Fruit fly (Drosophila melanogaster) whole organism, embryonic: ENCODE results near the gene CG31827.

Experiments
- Antp ChIP-seq: fragments of 200-800 bp; sonication (Bioruptor generic); optimal IDR thresholded peaks from 3 replicates; lab custom pipeline; 2016; ENCODE audit warnings: missing biosample characterization, missing genetic modification characterization
- Bgb ChIP-seq: fragments of 200-800 bp; sonication (Bioruptor generic); IDR thresholded peaks from 2 replicates; pipeline ENCODE4 v1.3.6; 2022; ENCODE audit warnings: missing biosample characterization, missing genetic modification characterization; ENCODE audit not compliant: partially characterized antibody
- CG10366 ChIP-seq: fragments of 200-800 bp; sonication (Bioruptor generic); IDR thresholded peaks from 2 replicates; pipeline ENCODE4 v1.3.6; 2022; ENCODE audit warnings: missing biosample characterization, missing genetic modification characterization
- CG12219 ChIP-seq: fragments of 200-800 bp; sonication (Bioruptor generic); optimal IDR thresholded peaks from 3 replicates; lab custom pipeline; 2018; ENCODE audit warnings: missing biosample characterization, mild to moderate bottlenecking, missing genetic modification characterization
- CG13624 ChIP-seq: fragments of 200-800 bp; sonication (Bioruptor generic); optimal IDR thresholded peaks from 2 replicates; lab custom pipeline; 2016; ENCODE audit warnings: missing biosample characterization, missing genetic modification characterization
- CG14050 ChIP-seq: fragments of 200-800 bp; sonication (Bioruptor generic); IDR thresholded peaks from 3 replicates; pipeline ENCODE4 v1.3.6; 2022; ENCODE audit warnings: missing biosample characterization, missing genetic modification characterization
- CG15601 ChIP-seq: fragments of 200-800 bp; sonication (Bioruptor generic); optimal IDR thresholded peaks from 3 replicates; lab custom pipeline; 2019; ENCODE audit warnings: missing biosample characterization, mild to moderate bottlenecking, missing genetic modification characterization, moderate library complexity
- CG17328 ChIP-seq: fragments of 200-800 bp; sonication (Bioruptor generic); IDR thresholded peaks from 2 replicates; pipeline ENCODE4 v1.3.6; 2022; ENCODE audit warnings: missing biosample characterization, missing genetic modification characterization
- CG18619 ChIP-seq: fragments of 200-800 bp; sonication (Bioruptor generic); optimal IDR thresholded peaks from 3 replicates; lab custom pipeline; 2017; ENCODE audit warnings: missing biosample characterization, mild to moderate bottlenecking, missing genetic modification characterization
- CG2116 ChIP-seq: fragments of 200-800 bp; sonication (Bioruptor generic); optimal IDR thresholded peaks from 3 replicates; lab custom pipeline; 2018; ENCODE audit warnings: missing biosample characterization, mild to moderate bottlenecking, missing genetic modification characterization
- CG2199 ChIP-seq: fragments of 200-800 bp; sonication (Bioruptor generic); IDR thresholded peaks from 3 replicates; pipeline ENCODE4 v1.3.6; 2022; ENCODE audit warnings: missing biosample characterization, missing genetic modification characterization
- CG2678 ChIP-seq: fragments of 200-800 bp; sonication (Bioruptor generic); optimal IDR thresholded peaks from 3 replicates; lab custom pipeline; 2019; ENCODE audit warnings: missing biosample characterization, mild to moderate bottlenecking, missing genetic modification characterization, moderate library complexity
- CG2889 ChIP-seq: fragments of 200-800 bp; sonication (Bioruptor generic); IDR thresholded peaks from 3 replicates; pipeline ENCODE4 v1.3.6; 2022; ENCODE audit warnings: missing biosample characterization, missing genetic modification characterization
- CG30020 ChIP-seq: fragments of 200-800 bp; optimal IDR thresholded peaks from 2 replicates; lab custom pipeline; 2019; ENCODE audit warnings: missing biosample characterization, mild to moderate bottlenecking, missing genetic modification characterization, moderate library complexity
- CG31224 ChIP-seq: fragments of 200-800 bp; sonication (Bioruptor generic); IDR thresholded peaks from 2 replicates; pipeline ENCODE4 v1.3.6; 2022; ENCODE audit warnings: missing biosample characterization, missing genetic modification characterization
- CG3847 ChIP-seq: fragments of 200-800 bp; sonication (Bioruptor generic); IDR thresholded peaks from 2 replicates; pipeline ENCODE4 v1.3.6; 2022; ENCODE audit warnings: missing biosample characterization, missing genetic modification characterization
- CG4617 ChIP-seq: fragments of 200-800 bp; sonication (Bioruptor generic); optimal IDR thresholded peaks from 3 replicates; lab custom pipeline; 2016; ENCODE audit warnings: missing biosample characterization, missing genetic modification characterization, borderline replicate concordance
- CG6765 ChIP-seq: fragments of 200-800 bp; sonication (Bioruptor generic); optimal IDR thresholded peaks from 3 replicates; lab custom pipeline; 2017; ENCODE audit warnings: missing biosample characterization, mild to moderate bottlenecking, missing genetic modification characterization
- CG6813 ChIP-seq: fragments of 200-800 bp; sonication (Bioruptor generic); optimal IDR thresholded peaks from 2 replicates; lab custom pipeline; 2017; ENCODE audit warnings: missing biosample characterization, missing genetic modification characterization, mild to moderate bottlenecking, moderate library complexity, missing genetic modification reagents
- CG7357 ChIP-seq: fragments of 200-800 bp; sonication (Bioruptor generic); IDR thresholded peaks from 3 replicates; pipeline ENCODE4 v1.3.6; 2022; ENCODE audit warnings: missing biosample characterization, missing genetic modification characterization
- D19B ChIP-seq: fragments of 200-800 bp; sonication (Bioruptor generic); optimal IDR thresholded peaks from 2 replicates; lab custom pipeline; 2017; ENCODE audit warnings: missing biosample characterization, mild to moderate bottlenecking, missing genetic modification characterization
- Dad ChIP-seq: fragments of 200-800 bp; sonication (Bioruptor generic); optimal IDR thresholded peaks from 3 replicates; lab custom pipeline; 2016; ENCODE audit warnings: missing biosample characterization, missing genetic modification characterization
- Dp ChIP-seq: fragments of 200-800 bp; sonication (Bioruptor generic); optimal IDR thresholded peaks from 2 replicates; lab custom pipeline; 2018; ENCODE audit warnings: missing biosample characterization, mild to moderate bottlenecking, missing genetic modification characterization, moderate library complexity
- E2f2 ChIP-seq: fragments of 200-800 bp; sonication (Bioruptor generic); IDR thresholded peaks from 2 replicates; pipeline ENCODE4 v1.3.6; 2022; ENCODE audit warnings: missing biosample characterization, missing genetic modification characterization
- Hand ChIP-seq: fragments of 200-800 bp; sonication (Bioruptor generic); optimal IDR thresholded peaks from 2 replicates; lab custom pipeline; 2017; ENCODE audit warnings: mild to moderate bottlenecking, missing biosample characterization, missing genetic modification reagents, missing genetic modification characterization
- MBD-R2 ChIP-seq: fragments of 200-800 bp; sonication (Bioruptor generic); IDR thresholded peaks from 2 replicates; pipeline ENCODE4 v1.3.6; 2022; ENCODE audit warnings: missing biosample characterization, missing genetic modification characterization
- MESR4 ChIP-seq: fragments of 200-800 bp; sonication (Bioruptor generic); optimal IDR thresholded peaks from 2 replicates; lab custom pipeline; 2018; ENCODE audit warnings: missing biosample characterization, mild to moderate bottlenecking, missing genetic modification characterization, moderate library complexity
- Mad ChIP-seq: fragments of 200-800 bp; sonication (Bioruptor generic); optimal IDR thresholded peaks from 2 replicates; lab custom pipeline; 2016; ENCODE audit warnings: missing biosample characterization, missing genetic modification characterization
- Med ChIP-seq: fragments of 200-800 bp; sonication (Bioruptor generic); peaks from one replicate; lab custom pipeline; 2016; ENCODE audit warnings: missing biosample characterization, missing genetic modification characterization, mild to moderate bottlenecking, inconsistent platforms, moderate library complexity
- NK7.1 ChIP-seq: fragments of 200-800 bp; sonication (Bioruptor generic); optimal IDR thresholded peaks from 3 replicates; lab custom pipeline; 2016; ENCODE audit warnings: missing biosample characterization, missing genetic modification characterization
- Ptx1 ChIP-seq: fragments of 200-800 bp; sonication (Bioruptor generic); IDR thresholded peaks from 2 replicates; pipeline ENCODE4 v1.3.6; 2022; ENCODE audit warnings: missing biosample characterization, missing genetic modification characterization
- Spps ChIP-seq: fragments of 200-800 bp; sonication (Bioruptor generic); optimal IDR thresholded peaks from 2 replicates; lab custom pipeline; 2018; ENCODE audit warnings: missing biosample characterization, mild to moderate bottlenecking, missing genetic modification characterization
- YL-1 ChIP-seq: fragments of 200-800 bp; sonication (Bioruptor generic); optimal IDR thresholded peaks from 3 replicates; lab custom pipeline; 2017; ENCODE audit warnings: missing biosample characterization, mild to moderate bottlenecking, missing genetic modification characterization
- amos ChIP-seq: fragments of 200-800 bp; sonication (Bioruptor generic); IDR thresholded peaks from 2 replicates; pipeline ENCODE4 v1.3.6; 2022; ENCODE audit warnings: missing biosample characterization, missing genetic modification characterization; ENCODE audit not compliant: partially characterized antibody
- ato ChIP-seq: fragments of 200-800 bp; sonication (Bioruptor generic); IDR thresholded peaks from 2 replicates; pipeline ENCODE4 v1.3.6; 2022; ENCODE audit warnings: missing biosample characterization, missing genetic modification characterization; ENCODE audit not compliant: partially characterized antibody
- cas ChIP-seq: fragments of 200-800 bp; sonication (Bioruptor generic); IDR thresholded peaks from 2 replicates; pipeline ENCODE4 v1.3.6; 2022; ENCODE audit warnings: missing biosample characterization, missing genetic modification characterization
- corto ChIP-seq: fragments of 200-800 bp; sonication (Bioruptor generic); optimal IDR thresholded peaks from 2 replicates; lab custom pipeline; 2016; ENCODE audit warnings: missing biosample characterization, mild to moderate bottlenecking, missing genetic modification characterization, moderate library complexity
- danr ChIP-seq: fragments of 200-800 bp; sonication (Bioruptor generic); IDR thresholded peaks from 2 replicates; pipeline ENCODE4 v1.3.6; 2022; ENCODE audit warnings: missing biosample characterization, missing genetic modification characterization
- dm ChIP-seq: fragments of 200-800 bp; sonication (Bioruptor generic); optimal IDR thresholded peaks from 3 replicates; lab custom pipeline; 2016; ENCODE audit warnings: missing biosample characterization, missing genetic modification characterization
- fd102C ChIP-seq: fragments of 200-800 bp; sonication (Bioruptor generic); optimal IDR thresholded peaks from 2 replicates; lab custom pipeline; 2018; ENCODE audit warnings: missing biosample characterization, mild to moderate bottlenecking, missing genetic modification characterization, moderate library complexity
- gfzf ChIP-seq: fragments of 200-800 bp; sonication (Bioruptor generic); optimal IDR thresholded peaks from 2 replicates; lab custom pipeline; 2016; ENCODE audit warnings: missing biosample characterization, mild to moderate bottlenecking, missing genetic modification characterization, moderate library complexity
- grn ChIP-seq: fragments of 200-800 bp; sonication (Bioruptor generic); optimal IDR thresholded peaks from 3 replicates; lab custom pipeline; 2017; ENCODE audit warnings: missing biosample characterization, missing genetic modification characterization
- lab ChIP-seq: fragments of 200-800 bp; sonication (Bioruptor generic); optimal IDR thresholded peaks from 3 replicates; lab custom pipeline; 2017; ENCODE audit warnings: missing biosample characterization, missing genetic modification characterization, mild to moderate bottlenecking, moderate library complexity, missing genetic modification reagents
- lov ChIP-seq, 2 experiments: fragments of 200-800 bp in 1 of 2; fragments of >200 bp in 1 of 2; sonication (Bioruptor generic) in 1 of 2; IDR thresholded peaks in 1 of 2; optimal IDR thresholded peaks in 1 of 2; 2 replicates in 1 of 2; 3 replicates in 1 of 2; pipeline versions ENCODE4 v1.3.6 to Lab custom; 2017 to 2022; ENCODE audit warnings: missing biosample characterization in 1 of 2, missing genetic modification characterization in 1 of 2
- mld ChIP-seq: fragments of 200-800 bp; sonication (Bioruptor generic); IDR thresholded peaks from 3 replicates; pipeline ENCODE4 v1.3.6; 2022; ENCODE audit warnings: missing biosample characterization, missing genetic modification characterization; ENCODE audit not compliant: partially characterized antibody
- sens ChIP-seq: fragments of 200-800 bp; sonication (Bioruptor generic); peaks from one replicate; lab custom pipeline; 2016; ENCODE audit warnings: missing biosample characterization, missing genetic modification characterization
- slou ChIP-seq: fragments of 200-800 bp; sonication (Bioruptor generic); optimal IDR thresholded peaks from 3 replicates; lab custom pipeline; 2016; ENCODE audit warnings: missing biosample characterization, missing genetic modification characterization
- slp2 ChIP-seq: fragments of 200-800 bp; sonication (Bioruptor generic); optimal IDR thresholded peaks from 2 replicates; lab custom pipeline; 2016; ENCODE audit warnings: missing biosample characterization, missing genetic modification characterization
- stwl ChIP-seq: fragments of 200-800 bp; sonication (Bioruptor generic); optimal IDR thresholded peaks from 3 replicates; lab custom pipeline; 2018; ENCODE audit warnings: missing biosample characterization, mild to moderate bottlenecking, missing genetic modification characterization, moderate library complexity
- tgo ChIP-seq: fragments of 200-800 bp; sonication (Bioruptor generic); IDR thresholded peaks from 3 replicates; pipeline ENCODE4 v1.3.6; 2022; ENCODE audit warnings: missing biosample characterization, missing genetic modification characterization
- z ChIP-seq: fragments of 200-800 bp; sonication (Bioruptor generic); IDR thresholded peaks from 3 replicates; pipeline ENCODE4 v1.3.6; 2022; ENCODE audit warnings: missing biosample characterization, missing genetic modification characterization

CG31827 gene

dm6 chr2L:15751259-15751555 lies 46.2 kb downstream of the CG31827 start:
- TF ChIP-seq lab (no peak), CG18619 (GFP tag; lab: Kevin White, UChicago) (peak; percentile 14), slou (GFP tag; lab: Kevin White, UChicago) (no peak), Dad (GFP tag; lab: Kevin White, UChicago) (no peak), slp2 (no peak), cas (GFP tag; lab: Robert Waterston, UW) (no peak), CG31224 (GFP tag; lab: Robert Waterston, UW) (0 out of 2 replicates have a peak, but pooled peaks have one; percentile 15), Ptx1 (GFP tag; lab: Robert Waterston, UW) (0 out of 2 replicates have a peak, but pooled peaks have one; percentile 1), gfzf (GFP tag; lab: Kevin White, UChicago) (peak; percentile 49), fd102C (no peak), CG13624 (GFP tag; lab: Kevin White, UChicago) (no peak), sens (GFP tag; lab: Kevin White, UChicago) (peak; percentile 39), CG6813 (GFP tag; lab: Kevin White, UChicago) (no peak), danr (GFP tag; lab: Robert Waterston, UW) (0 out of 2 replicates have a peak, but pooled peaks have one; percentile 10), mld (GFP tag; lab: Robert Waterston, UW) (no peak), grn (GFP tag; lab: Kevin White, UChicago) (no peak), Mad (GFP tag; lab: Kevin White, UChicago) (no peak), CG14050 (GFP tag; lab: Robert Waterston, UW) (0 out of 3 replicates have a peak, but pooled peaks have one; percentile 8), Med (GFP tag; lab: Kevin White, UChicago) (peak; percentile 60), CG2199 (GFP tag; lab: Robert Waterston, UW) (0 out of 3 replicates have a peak, but pooled peaks have one; percentile 3), lov (optimal IDR thresholded peaks at IDR 0.05; lab: Kevin White, UChicago) (no peak), lov (GFP tag; IDR thresholded peaks at IDR 0.05; lab: Robert Waterston, UW) (0 out of 3 replicates have a peak, but pooled peaks have one; percentile 9), tgo (peak; percentile 44; the same call in 1 of the 3 replicates), D19B (GFP tag; lab: Kevin White, UChicago) (peak; percentile 71), Hand (no peak), CG6765 (GFP tag; lab: Kevin White, UChicago) (no peak), CG2889 (0 out of 3 replicates have a peak, but pooled peaks have one; percentile 28), CG3847 (GFP tag; lab: Robert Waterston, UW) (no peak), CG7357 (0 out of 3 replicates have a peak, but pooled peaks have one; percentile 26), CG15601 (tag; lab: Kevin White, UChicago) (no peak), Spps (no peak), CG10366 (GFP tag; lab: Robert Waterston, UW) (no peak), CG2678 (tag; lab: Kevin White, UChicago) (no peak), Dp (no peak), CG12219 (GFP tag; lab: Kevin White, UChicago) (no peak), MESR4 (no peak)

- TF ChIP-seq stwl (tag; lab: Kevin White, UChicago) (peak; percentile 10), amos (GFP tag; lab: Robert Waterston, UW) (peak; percentile 24; the same call in 1 of the 2 replicates), ato (peak; percentile 19; the same call in 1 of the 2 replicates), Dp (peak; percentile 35), Antp (no peak), CG2116 (peak; percentile 24), MBD-R2 (GFP tag; lab: Robert Waterston, UW) (peak; percentile 71), CG4617 (GFP tag; lab: Kevin White, UChicago) (peak; percentile 18), slp2 (no peak), dm (GFP tag; lab: Kevin White, UChicago) (peak; percentile 76), Med (GFP tag; lab: Kevin White, UChicago) (peak; percentile 43), NK7.1 (no peak), z (no peak), CG30020 (tag; lab: Kevin White, UChicago) (peak; percentile 11), E2f2 (GFP tag; lab: Robert Waterston, UW) (peak; percentile 61; the same call in 1 of the 2 replicates), YL-1 (GFP tag; lab: Kevin White, UChicago) (peak; percentile 42), CG17328 (GFP tag; lab: Robert Waterston, UW) (no peak), Bgb (GFP tag; lab: Robert Waterston, UW) (peak; percentile 41; the same call in 1 of the 2 replicates), corto (no peak)
Observed at dm6 chr2L:15752096-15752495, 47.1 kb downstream of the CG31827 start, which contains the start of gene Mtr4. Mtr4 (plus strand) TSS chr2L:15752263.
